Worm (Caenorhabditis elegans): ENCODE data around the gene atf-8.

Gene atf-8

ce11 chrV:6117013-6117412 lies 11.6 kb downstream of the atf-8 start:
- TF ChIP-seq lim-6 (tag; optimal IDR thresholded peaks at IDR 0.05) (no peak), K09A11.1 (tag; optimal IDR thresholded peaks at IDR 0.05; ENCODE audit: insufficient read depth) (no peak), nhr-232 (tag; optimal IDR thresholded peaks at IDR 0.05) (no peak), fkh-10 (GFP tag; optimal IDR thresholded peaks at IDR 0.05) (no peak), ceh-6 (GFP tag; optimal IDR thresholded peaks at IDR 0.05) (no peak), ceh-19 (GFP tag; optimal IDR thresholded peaks at IDR 0.05) (no peak), ahr-1 (tag; optimal IDR thresholded peaks at IDR 0.05) (no peak), pax-1 (tag; optimal IDR thresholded peaks at IDR 0.05) (no peak), ets-4 (tag; optimal IDR thresholded peaks at IDR 0.05) (no peak), ceh-2 (tag; optimal IDR thresholded peaks at IDR 0.05) (no peak), ama-1 (optimal IDR thresholded peaks at IDR 0.05) (no peak), ceh-9 (tag; optimal IDR thresholded peaks at IDR 0.05) (no peak), eyg-1 (tag; optimal IDR thresholded peaks at IDR 0.05) (no peak), ceh-45 (GFP tag; IDR thresholded peaks at IDR 0.05) (no peak), K02D7.2 (tag; optimal IDR thresholded peaks at IDR 0.05) (no peak), ceh-48 (tag; optimal IDR thresholded peaks at IDR 0.05) (no peak), rnt-1 (tag; optimal IDR thresholded peaks at IDR 0.05) (no peak), unc-3 (GFP tag; conservative IDR thresholded peaks at IDR 0.05) (no peak), unc-3 (tag; optimal IDR thresholded peaks at IDR 0.05) (no peak)

ce11 chrV:6120156-6120879 lies 14.9 kb downstream of the atf-8 start, which contains the start of gene ceh-49:
ceh-49 (minus strand) TSS chrV:6120206.
- TF ChIP-seq npax-4 (tag; optimal IDR thresholded peaks at IDR 0.05) (no peak), Y22D7AL.16 (tag; optimal IDR thresholded peaks at IDR 0.05) (no peak)

- TF ChIP-seq ceh-22 (tag; optimal IDR thresholded peaks at IDR 0.05) (no peak), ceh-6 (GFP tag; optimal IDR thresholded peaks at IDR 0.05) (no peak), fkh-10 (GFP tag; optimal IDR thresholded peaks at IDR 0.05) (no peak), sdc-2 (tag; optimal IDR thresholded peaks at IDR 0.05) (no peak), hlh-30 (tag; optimal IDR thresholded peaks at IDR 0.05; ENCODE audit: insufficient read depth) (no peak), nhr-232 (tag; optimal IDR thresholded peaks at IDR 0.05) (no peak), unc-42 (tag; optimal IDR thresholded peaks at IDR 0.05) (no peak), Y22D7AL.16 (tag; optimal IDR thresholded peaks at IDR 0.05) (no peak), unc-3 (GFP tag; conservative IDR thresholded peaks at IDR 0.05) (no peak), unc-3 (tag; optimal IDR thresholded peaks at IDR 0.05) (no peak), ceh-9 (tag; optimal IDR thresholded peaks at IDR 0.05) (no peak), gmeb-2 (tag; optimal IDR thresholded peaks at IDR 0.05) (no peak), ceh-19 (GFP tag; optimal IDR thresholded peaks at IDR 0.05) (no peak), tbx-7 (tag; optimal IDR thresholded peaks at IDR 0.05) (no peak), K09A11.1 (tag; optimal IDR thresholded peaks at IDR 0.05; ENCODE audit: insufficient read depth) (no peak)
These were observed 16.3 kb downstream of the atf-8 start for ce11 chrV:6121659-6122058.

ce11 chrV:6128355-6128754 lies 22.9 kb downstream of the atf-8 start:
- TF ChIP-seq ceh-30 (tag; optimal IDR thresholded peaks at IDR 0.05) (no peak), ceh-14 (tag; optimal IDR thresholded peaks at IDR 0.05) (no peak), pat-9 (tag; optimal IDR thresholded peaks at IDR 0.05) (no peak), C38D4.7 (GFP tag; optimal IDR thresholded peaks at IDR 0.05) (no peak), npax-4 (tag; optimal IDR thresholded peaks at IDR 0.05) (no peak), K09A11.1 (tag; optimal IDR thresholded peaks at IDR 0.05; ENCODE audit: insufficient read depth) (no peak), ceh-48 (tag; optimal IDR thresholded peaks at IDR 0.05) (no peak), mec-3 (tag; optimal IDR thresholded peaks at IDR 0.05; ENCODE audit: borderline replicate concordance) (no peak), rnt-1 (tag; optimal IDR thresholded peaks at IDR 0.05) (no peak), ceh-18 (tag; optimal IDR thresholded peaks at IDR 0.05) (no peak), tbx-2 (tag; optimal IDR thresholded peaks at IDR 0.05) (no peak), sox-2 (GFP tag; IDR thresholded peaks at IDR 0.05) (no peak), pha-2 (tag; optimal IDR thresholded peaks at IDR 0.05) (no peak), ahr-1 (tag; optimal IDR thresholded peaks at IDR 0.05) (no peak), C08G9.2 (tag; optimal IDR thresholded peaks at IDR 0.05) (no peak), syd-9 (tag; optimal IDR thresholded peaks at IDR 0.05) (no peak), tbx-7 (tag; optimal IDR thresholded peaks at IDR 0.05) (no peak), ztf-16 (tag; optimal IDR thresholded peaks at IDR 0.05) (no peak), ceh-2 (tag; optimal IDR thresholded peaks at IDR 0.05) (no peak), pag-3 (tag; optimal IDR thresholded peaks at IDR 0.05; ENCODE audit: borderline replicate concordance) (no peak)
